Worm (Caenorhabditis elegans) whole organism, late embryonic: Measurements from ENCODE around the gene his-62.

ENCODE experiments used
- C08G9.2 ChIP-seq: sonication (generic microtip); optimal IDR thresholded peaks from 2 replicates; lab custom pipeline; 2016; ENCODE audit warnings: mild to moderate bottlenecking, missing genetic modification characterization, moderate library complexity, missing compliant biosample characterization
- K09A11.1 ChIP-seq: sonication (generic microtip); optimal IDR thresholded peaks from 2 replicates; lab custom pipeline; 2017; ENCODE audit warnings: antibody characterized with exemption, mild to moderate bottlenecking, missing genetic modification characterization, missing compliant biosample characterization; ENCODE audit not compliant: insufficient read depth
- ceh-22 ChIP-seq: sonication (generic microtip); optimal IDR thresholded peaks from 2 replicates; lab custom pipeline; 2017; ENCODE audit warnings: missing biosample characterization, missing genetic modification characterization
- ceh-30 ChIP-seq: fragments of 150-350 bp; optimal IDR thresholded peaks from 2 replicates; lab custom pipeline; 2014; ENCODE audit warnings: missing biosample characterization, missing genetic modification characterization
- madf-2 ChIP-seq: sonication (generic microtip); optimal IDR thresholded peaks from 2 replicates; lab custom pipeline; 2017; ENCODE audit warnings: missing genetic modification characterization, missing compliant biosample characterization
- sdc-2 ChIP-seq: sonication (generic microtip); optimal IDR thresholded peaks from 2 replicates; lab custom pipeline; 2016; ENCODE audit warnings: missing genotype, missing genetic modification characterization, missing compliant biosample characterization
- unc-86 ChIP-seq: sonication (generic microtip); optimal IDR thresholded peaks from 2 replicates; lab custom pipeline; 2016; ENCODE audit warnings: missing genetic modification characterization, missing compliant biosample characterization

DNA sequence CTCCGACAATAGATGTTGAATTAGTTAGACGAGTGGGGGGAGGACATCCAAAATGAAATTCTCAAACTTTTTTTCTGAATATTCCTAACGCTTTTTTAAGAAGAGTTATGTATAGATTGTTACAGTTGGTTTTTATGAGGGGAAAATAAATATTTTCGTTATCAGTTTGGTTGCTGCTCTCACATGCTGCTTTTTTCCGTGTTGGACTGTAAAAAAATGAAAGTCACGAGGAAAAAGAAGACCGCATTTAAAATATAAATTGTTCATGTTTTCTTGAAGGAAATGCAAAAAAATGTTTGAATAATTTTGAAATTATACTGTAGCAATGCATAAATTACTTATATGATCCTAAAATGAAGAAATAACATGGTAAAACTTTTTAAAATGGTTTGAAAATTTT lies 34.5 kb downstream of the his-62 start:
- TF ChIP-seq ceh-30 (tag; lab: Kevin White, UChicago) (no peak), C08G9.2 (tag; lab: Kevin White, UChicago) (no peak), ceh-22 (tag; lab: Kevin White, UChicago) (no peak), madf-2 (tag; lab: Kevin White, UChicago) (no peak), unc-86 (tag; lab: Kevin White, UChicago) (no peak), K09A11.1 (tag; lab: Kevin White, UChicago) (no peak), sdc-2 (tag; lab: Kevin White, UChicago) (no peak)
